Worm (Caenorhabditis elegans): ENCODE measurements around the gene K08D10.11.

DNA sequence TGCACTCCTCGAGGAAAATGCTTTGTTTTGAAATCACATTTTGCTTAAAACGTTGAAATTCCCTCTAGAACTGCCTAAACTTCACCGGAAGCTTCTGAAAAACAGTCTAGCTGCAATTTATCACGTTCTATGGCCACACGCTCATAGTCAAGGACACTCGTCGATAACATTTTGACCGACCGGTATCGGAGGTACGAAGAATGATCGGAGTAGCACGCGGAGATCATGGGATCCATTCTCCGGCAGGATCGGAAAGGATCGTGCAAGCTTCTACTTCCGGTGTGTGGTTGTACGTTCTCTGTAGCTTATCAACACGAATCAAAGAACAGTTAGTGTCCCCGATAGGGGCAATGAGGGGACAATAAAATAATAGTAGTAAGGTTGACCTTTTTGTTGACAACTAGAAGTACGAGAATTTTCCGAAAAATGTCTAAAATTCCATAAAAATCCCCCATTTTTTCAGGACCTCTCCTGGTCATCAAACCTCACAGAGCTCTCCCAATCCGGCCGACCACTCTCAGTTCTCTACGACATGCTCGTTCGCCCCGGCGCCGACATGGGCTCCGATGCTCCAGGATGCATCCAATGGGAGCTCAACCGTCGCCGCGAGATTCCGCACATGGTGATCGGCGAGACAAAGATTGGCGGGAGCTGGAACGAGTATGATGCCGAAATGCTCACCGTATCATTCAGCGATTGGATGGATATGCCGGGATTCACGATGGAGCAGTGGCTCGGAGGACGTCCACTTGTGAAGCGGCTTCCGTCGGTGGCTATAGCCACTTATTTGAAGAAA, 30.3 kb upstream of the K08D10.11 start:
- no peak for TF ChIP-seq F13C5.2 (tag; optimal IDR thresholded peaks at IDR 0.05)
- TF ChIP-seq sea-1 (GFP tag; conservative IDR thresholded peaks at IDR 0.05): no peak
- no peak for TF ChIP-seq ama-1 (optimal IDR thresholded peaks at IDR 0.05)
- no peak for TF ChIP-seq ets-7 (tag; optimal IDR thresholded peaks at IDR 0.05)
- no peak for TF ChIP-seq flt-1 (GFP tag; IDR thresholded peaks at IDR 0.05)
- no peak for TF ChIP-seq hmbx-1 (tag; optimal IDR thresholded peaks at IDR 0.05)
- TF ChIP-seq ceh-36 (tag; optimal IDR thresholded peaks at IDR 0.05): no peak
- TF ChIP-seq tra-4 (tag; optimal IDR thresholded peaks at IDR 0.05): no peak
- no peak for TF ChIP-seq aly-1 (tag; optimal IDR thresholded peaks at IDR 0.05)
